Worm (Caenorhabditis elegans) whole organism, mixed stage, embryonic: ENCODE results near the gene K08D12.8.

Source experiments
- ces-1 ChIP-seq: fragments of 150-350 bp; optimal IDR thresholded peaks from 2 replicates; lab custom pipeline; 2014; ENCODE audit warnings: missing biosample characterization, missing genetic modification reagents, missing genetic modification characterization
- cnd-1 ChIP-seq: fragments of 200-800 bp; sonication (Bioruptor generic); optimal IDR thresholded peaks from 2 replicates; lab custom pipeline; 2018; ENCODE audit warnings: mild to moderate bottlenecking, missing genetic modification characterization, missing compliant biosample characterization
- elt-3 ChIP-seq: fragments of 150-350 bp; optimal IDR thresholded peaks from 2 replicates; lab custom pipeline; 2014; ENCODE audit warnings: missing biosample characterization, missing genetic modification characterization
- hlh-1 ChIP-seq: fragments of 150-350 bp; optimal IDR thresholded peaks from 2 replicates; lab custom pipeline; 2014; ENCODE audit warnings: missing biosample characterization, missing genetic modification reagents, missing genetic modification characterization
- lin-13 ChIP-seq: fragments of 150-350 bp; optimal IDR thresholded peaks from 2 replicates; lab custom pipeline; 2014; ENCODE audit warnings: missing biosample characterization, missing genetic modification characterization
- lin-32 ChIP-seq: fragments of 200-800 bp; sonication (Bioruptor generic); optimal IDR thresholded peaks from 2 replicates; lab custom pipeline; 2018; ENCODE audit warnings: mild to moderate bottlenecking, missing genetic modification characterization, missing compliant biosample characterization
- lsy-2 ChIP-seq: fragments of 150-350 bp; optimal IDR thresholded peaks from 2 replicates; lab custom pipeline; 2014; ENCODE audit warnings: missing biosample characterization, missing genetic modification characterization
- mab-5 ChIP-seq: fragments of 150-350 bp; optimal IDR thresholded peaks from 2 replicates; lab custom pipeline; 2014; ENCODE audit warnings: missing biosample characterization, missing genetic modification characterization
- nhr-28 ChIP-seq: fragments of 150-350 bp; optimal IDR thresholded peaks from 2 replicates; lab custom pipeline; 2014; ENCODE audit warnings: missing biosample characterization, missing genetic modification characterization
- pha-4 ChIP-seq: fragments of 150-350 bp; optimal IDR thresholded peaks from 2 replicates; lab custom pipeline; 2018; ENCODE audit warnings: missing biosample characterization, missing genetic modification reagents, missing genetic modification characterization
- sptf-1 ChIP-seq: sonication (generic microtip); optimal IDR thresholded peaks from 2 replicates; lab custom pipeline; 2017; ENCODE audit warnings: mild to moderate bottlenecking, missing genetic modification characterization, moderate library complexity, missing compliant biosample characterization
- unc-39 ChIP-seq: fragments of 150-350 bp; optimal IDR thresholded peaks from 2 replicates; lab custom pipeline; 2014; ENCODE audit warnings: missing biosample characterization, missing genetic modification characterization
- unc-62 ChIP-seq: fragments of 150-350 bp; optimal IDR thresholded peaks from 2 replicates; lab custom pipeline; 2014; ENCODE audit warnings: missing biosample characterization, missing genetic modification reagents, missing genetic modification characterization

DNA sequence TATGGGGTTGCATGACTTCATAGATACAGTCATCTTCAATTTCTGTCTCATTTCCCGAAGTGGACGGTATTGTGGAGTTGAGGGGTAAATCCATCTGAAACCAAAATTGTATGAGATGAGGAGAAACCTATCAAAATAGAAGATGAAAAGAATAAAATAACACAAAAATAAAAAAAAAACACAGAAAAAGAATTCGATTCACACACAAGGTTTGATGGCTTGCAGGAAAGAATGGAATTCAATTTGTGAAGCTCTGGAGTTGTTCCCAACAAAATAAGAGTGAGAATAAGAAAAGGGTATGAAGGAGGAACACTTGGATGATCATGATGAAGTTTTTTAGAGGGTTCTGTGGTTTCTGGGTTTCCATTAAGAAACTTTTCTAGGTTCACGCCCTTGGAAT lies 43.9 kb upstream of the K08D12.8 start, which contains the start of gene Y41D4B.24:
- TF ChIP-seq sptf-1 = no peak
- no peak for TF ChIP-seq unc-62 (GFP tag; lab: Kevin White, UChicago)
- no peak for TF ChIP-seq lsy-2 (tag; lab: Kevin White, UChicago)
- TF ChIP-seq nhr-28 (tag; lab: Kevin White, UChicago) = no peak
- TF ChIP-seq lin-13 (tag; lab: Kevin White, UChicago) = no peak
- no peak for TF ChIP-seq unc-39 (tag; lab: Kevin White, UChicago)
- TF ChIP-seq cnd-1 (tag; lab: Kevin White, UChicago) = no peak
- no peak for TF ChIP-seq mab-5 (tag; lab: Kevin White, UChicago)
- TF ChIP-seq lin-32 (GFP tag; lab: Kevin White, UChicago) = no peak
- TF ChIP-seq pha-4 (tag; lab: Kevin White, UChicago) = no peak
- TF ChIP-seq ces-1 (GFP tag; lab: Kevin White, UChicago) = no peak
- no peak for TF ChIP-seq hlh-1 (tag; lab: Kevin White, UChicago)
- no peak for TF ChIP-seq elt-3 (tag; lab: Kevin White, UChicago)
